Worm (Caenorhabditis elegans) whole organism, late embryonic: Measurements from ENCODE around the gene K06A9.2.

Experiments
- C38D4.7 ChIP-seq: fragments of 200-800 bp; sonication (Bioruptor generic); optimal IDR thresholded peaks from 2 replicates; lab custom pipeline; 2018; ENCODE audit warnings: mild to moderate bottlenecking, missing genetic modification characterization, moderate library complexity, missing compliant biosample characterization
- F13H6.1 ChIP-seq: sonication (generic microtip); optimal IDR thresholded peaks from 2 replicates; lab custom pipeline; 2016; ENCODE audit warnings: missing genetic modification characterization, missing compliant biosample characterization
- K02D7.2 ChIP-seq: sonication (generic microtip); optimal IDR thresholded peaks from 2 replicates; lab custom pipeline; 2017; ENCODE audit warnings: mild to moderate bottlenecking, missing genetic modification characterization, missing compliant biosample characterization
- K09A11.1 ChIP-seq: sonication (generic microtip); optimal IDR thresholded peaks from 2 replicates; lab custom pipeline; 2017; ENCODE audit warnings: antibody characterized with exemption, mild to moderate bottlenecking, missing genetic modification characterization, missing compliant biosample characterization; ENCODE audit not compliant: insufficient read depth
- Y22D7AL.16 ChIP-seq: sonication (generic microtip); optimal IDR thresholded peaks from 2 replicates; lab custom pipeline; 2016; ENCODE audit warnings: missing genetic modification characterization, missing compliant biosample characterization
- ama-1 ChIP-seq: fragments of 150-350 bp; optimal IDR thresholded peaks from 2 replicates; lab custom pipeline; 2014
- ceh-14 ChIP-seq: sonication (generic microtip); optimal IDR thresholded peaks from 2 replicates; lab custom pipeline; 2016; ENCODE audit warnings: missing genotype, missing genetic modification characterization, missing compliant biosample characterization
- ceh-18 ChIP-seq: sonication (generic microtip); optimal IDR thresholded peaks from 2 replicates; lab custom pipeline; 2016; ENCODE audit warnings: missing genetic modification characterization, missing compliant biosample characterization
- ceh-19 ChIP-seq: fragments of 200-800 bp; sonication (Bioruptor generic); optimal IDR thresholded peaks from 2 replicates; lab custom pipeline; 2018; ENCODE audit warnings: mild to moderate bottlenecking, missing genetic modification characterization, missing compliant biosample characterization
- ceh-24 ChIP-seq: sonication (generic microtip); optimal IDR thresholded peaks from 2 replicates; lab custom pipeline; 2016; ENCODE audit warnings: mild to moderate bottlenecking, missing genetic modification characterization, missing compliant biosample characterization
- ceh-30 ChIP-seq: fragments of 150-350 bp; optimal IDR thresholded peaks from 2 replicates; lab custom pipeline; 2014; ENCODE audit warnings: missing biosample characterization, missing genetic modification characterization
- ceh-45 ChIP-seq: fragments of 200-800 bp; sonication (Bioruptor generic); IDR thresholded peaks from 2 replicates; pipeline ENCODE4 v1.3.6; 2022; ENCODE audit warnings: missing genetic modification reagents, missing genetic modification characterization, missing compliant biosample characterization
- ceh-6 ChIP-seq: fragments of 200-800 bp; sonication (Bioruptor generic); optimal IDR thresholded peaks from 2 replicates; lab custom pipeline; 2018; ENCODE audit warnings: mild to moderate bottlenecking, missing genetic modification characterization, missing compliant biosample characterization
- che-1 ChIP-seq: sonication (generic microtip); optimal IDR thresholded peaks from 2 replicates; lab custom pipeline; 2016; ENCODE audit warnings: mild to moderate bottlenecking, missing genetic modification characterization, missing compliant biosample characterization
- dve-1 ChIP-seq: sonication (generic microtip); optimal IDR thresholded peaks from 2 replicates; lab custom pipeline; 2017; ENCODE audit warnings: antibody characterized with exemption, mild to moderate bottlenecking, missing genetic modification characterization, missing compliant biosample characterization
- elt-2 ChIP-seq: sonication (generic microtip); optimal IDR thresholded peaks from 2 replicates; lab custom pipeline; 2016; ENCODE audit warnings: missing genetic modification reagents, missing genetic modification characterization, missing compliant biosample characterization
- elt-4 ChIP-seq: sonication (generic microtip); optimal IDR thresholded peaks from 2 replicates; lab custom pipeline; 2016; ENCODE audit warnings: missing genetic modification characterization, missing compliant biosample characterization
- ets-4 ChIP-seq: sonication (generic microtip); optimal IDR thresholded peaks from 2 replicates; lab custom pipeline; 2016; ENCODE audit warnings: missing genetic modification characterization, missing compliant biosample characterization
- fax-1 ChIP-seq: sonication (generic microtip); optimal IDR thresholded peaks from 2 replicates; lab custom pipeline; 2016; ENCODE audit warnings: missing genotype, missing genetic modification characterization, missing compliant biosample characterization
- fkh-10 ChIP-seq: fragments of 150-350 bp; optimal IDR thresholded peaks from 2 replicates; lab custom pipeline; 2014; ENCODE audit warnings: missing biosample characterization, missing genetic modification reagents, missing genetic modification characterization
- fkh-6 ChIP-seq: sonication (generic microtip); optimal IDR thresholded peaks from 2 replicates; lab custom pipeline; 2016; ENCODE audit warnings: missing genetic modification characterization, missing compliant biosample characterization
- hlh-15 ChIP-seq: sonication (generic microtip); optimal IDR thresholded peaks from 2 replicates; lab custom pipeline; 2016; ENCODE audit warnings: missing genetic modification characterization, missing compliant biosample characterization
- hlh-30 ChIP-seq: sonication (generic microtip); optimal IDR thresholded peaks from 2 replicates; lab custom pipeline; 2017; ENCODE audit warnings: antibody characterized with exemption, missing genetic modification characterization, missing compliant biosample characterization; ENCODE audit not compliant: insufficient read depth
- hlh-8 ChIP-seq: sonication (generic microtip); optimal IDR thresholded peaks from 2 replicates; lab custom pipeline; 2016; ENCODE audit warnings: missing genotype, missing genetic modification characterization, missing compliant biosample characterization
- nhr-11 ChIP-seq: fragments of 150-350 bp; optimal IDR thresholded peaks from 2 replicates; lab custom pipeline; 2014; ENCODE audit warnings: missing biosample characterization, missing genetic modification characterization
- odd-2 ChIP-seq: sonication (generic microtip); optimal IDR thresholded peaks from 2 replicates; lab custom pipeline; 2017; ENCODE audit warnings: antibody characterized with exemption, mild to moderate bottlenecking, missing genetic modification characterization, missing compliant biosample characterization
- pax-1 ChIP-seq: fragments of 150-350 bp; optimal IDR thresholded peaks from 2 replicates; lab custom pipeline; 2014; ENCODE audit warnings: missing biosample characterization, missing genetic modification characterization
- pha-4 ChIP-seq: fragments of 150-350 bp; optimal IDR thresholded peaks from 2 replicates; lab custom pipeline; 2018; ENCODE audit warnings: missing biosample characterization, missing genetic modification reagents, missing genetic modification characterization
- pqm-1 ChIP-seq: sonication (generic microtip); optimal IDR thresholded peaks from 2 replicates; lab custom pipeline; 2016; ENCODE audit warnings: missing genetic modification characterization, missing compliant biosample characterization
- ref-2 ChIP-seq: sonication (generic microtip); optimal IDR thresholded peaks from 2 replicates; lab custom pipeline; 2016; ENCODE audit warnings: missing genetic modification characterization, missing compliant biosample characterization
- sox-4 ChIP-seq: sonication (generic microtip); optimal IDR thresholded peaks from 2 replicates; lab custom pipeline; 2017; ENCODE audit warnings: mild to moderate bottlenecking, missing genetic modification characterization, inconsistent platforms, missing compliant biosample characterization
- syd-9 ChIP-seq: sonication (generic microtip); optimal IDR thresholded peaks from 2 replicates; lab custom pipeline; 2016; ENCODE audit warnings: mild to moderate bottlenecking, missing genetic modification characterization, moderate library complexity, missing compliant biosample characterization
- tbx-7 ChIP-seq: sonication (generic microtip); optimal IDR thresholded peaks from 2 replicates; lab custom pipeline; 2016; ENCODE audit warnings: missing genotype, missing genetic modification characterization, missing compliant biosample characterization
- ttx-3 ChIP-seq: sonication (generic microtip); optimal IDR thresholded peaks from 2 replicates; lab custom pipeline; 2016; ENCODE audit warnings: missing genetic modification reagents, missing genetic modification characterization, missing compliant biosample characterization
- unc-42 ChIP-seq: sonication (generic microtip); optimal IDR thresholded peaks from 2 replicates; lab custom pipeline; 2016; ENCODE audit warnings: missing genotype, missing genetic modification characterization, missing compliant biosample characterization
- unc-55 ChIP-seq: sonication (generic microtip); optimal IDR thresholded peaks from 2 replicates; lab custom pipeline; 2017; ENCODE audit warnings: missing biosample characterization, missing genetic modification reagents, missing genetic modification characterization
- unc-86 ChIP-seq: sonication (generic microtip); optimal IDR thresholded peaks from 2 replicates; lab custom pipeline; 2016; ENCODE audit warnings: missing genetic modification characterization, missing compliant biosample characterization
- zip-5 ChIP-seq: sonication (generic microtip); optimal IDR thresholded peaks from 2 replicates; lab custom pipeline; 2016; ENCODE audit warnings: missing genetic modification characterization, missing compliant biosample characterization
- ztf-16 ChIP-seq: sonication (generic microtip); optimal IDR thresholded peaks from 2 replicates; lab custom pipeline; 2017; ENCODE audit warnings: missing genetic modification characterization, missing compliant biosample characterization

K06A9.2 gene

ce11 chrX:1536138-1536537 is at the start of gene K06A9.2:
Gene K06A9.2, plus strand, starts transcription at chrX:1536366.
- TF ChIP-seq ttx-3 (tag; lab: Kevin White, UChicago) (no peak), ceh-18 (tag; lab: Kevin White, UChicago) (peak; percentile 12), F13H6.1 (tag; lab: Kevin White, UChicago) (no peak)
- TF ChIP-seq, all 69 proteins: peak for 1

ce11 chrX:1487096-1487495 is 49.1 kb upstream of the K06A9.2 start:
- TF ChIP-seq ceh-19 (GFP tag; lab: Kevin White, UChicago) = no peak
- TF ChIP-seq ceh-30 (tag; lab: Kevin White, UChicago) = no peak
- no peak for TF ChIP-seq unc-55 (GFP tag; lab: Kevin White, UChicago)
- no peak for TF ChIP-seq elt-2
- no peak for TF ChIP-seq K09A11.1
- no peak for TF ChIP-seq nhr-11 (tag; lab: Kevin White, UChicago)
- TF ChIP-seq ceh-24 (tag; lab: Kevin White, UChicago) = no peak
- no peak for TF ChIP-seq ceh-45 (GFP tag; lab: Robert Waterston, UW)
- TF ChIP-seq tbx-7 = no peak
- no peak for TF ChIP-seq unc-42 (tag; lab: Kevin White, UChicago)
- no peak for TF ChIP-seq dve-1 (tag; lab: Kevin White, UChicago)

DNA sequence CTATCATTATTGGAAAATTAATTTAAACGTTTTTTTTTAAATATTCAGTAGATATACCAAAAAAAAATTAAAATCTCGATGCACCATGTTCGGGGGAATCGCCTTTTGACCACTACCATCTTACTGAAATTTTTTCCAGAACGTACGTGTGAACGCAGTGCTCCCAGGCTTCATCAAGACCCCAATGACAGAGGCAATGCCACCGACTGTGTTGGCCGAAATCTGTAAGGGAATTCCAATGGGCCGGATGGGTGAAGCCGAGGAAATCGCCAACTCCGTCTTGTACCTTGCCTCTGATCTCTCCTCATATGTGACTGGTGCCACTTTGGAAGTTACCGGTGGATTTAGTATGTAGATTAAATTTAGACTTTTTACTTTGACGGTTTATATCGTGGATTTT is 47.4 kb upstream of the K06A9.2 start:
- no peak for TF ChIP-seq fax-1 (tag; lab: Kevin White, UChicago)
- no peak for TF ChIP-seq ref-2

ce11 chrX:1489574-1489973 is 46.6 kb upstream of the K06A9.2 start:
- TF ChIP-seq F13H6.1 (tag; lab: Kevin White, UChicago) (no peak), fkh-10 (GFP tag; lab: Kevin White, UChicago) (no peak), hlh-8 (tag; lab: Kevin White, UChicago) (no peak), ttx-3 (tag; lab: Kevin White, UChicago) (no peak), ceh-45 (GFP tag; lab: Robert Waterston, UW) (no peak), hlh-15 (tag; lab: Kevin White, UChicago) (no peak), elt-4 (tag; lab: Kevin White, UChicago) (no peak), zip-5 (no peak), ama-1 (no peak), unc-86 (no peak), Y22D7AL.16 (tag; lab: Kevin White, UChicago) (no peak), ets-4 (tag; lab: Kevin White, UChicago) (no peak), odd-2 (no peak), che-1 (tag; lab: Kevin White, UChicago) (no peak)
- TF ChIP-seq, all 69 proteins: peak for 0

DNA sequence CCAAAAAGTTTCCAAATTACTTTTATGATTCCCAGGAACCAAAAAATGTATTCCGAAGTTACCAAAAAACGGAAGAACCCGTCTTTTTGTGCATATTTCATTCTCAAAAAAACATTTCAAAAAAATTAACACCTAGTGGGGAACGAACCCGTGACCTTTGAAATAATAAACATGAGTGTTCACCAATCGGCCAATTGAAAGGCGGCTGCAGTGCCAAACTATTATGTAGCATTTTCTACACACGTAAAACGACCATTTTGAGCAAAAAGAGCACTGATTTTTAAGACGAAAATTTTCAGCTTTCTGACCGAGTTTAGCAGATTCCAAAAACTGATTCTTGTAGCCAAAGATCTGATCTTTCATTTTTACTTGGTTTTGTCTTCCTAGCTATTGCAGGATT is 45.1 kb upstream of the K06A9.2 start:
- TF ChIP-seq hlh-30 (tag; lab: Kevin White, UChicago) (no peak), ceh-6 (GFP tag; lab: Kevin White, UChicago) (no peak), nhr-11 (tag; lab: Kevin White, UChicago) (no peak), pqm-1 (tag; lab: Kevin White, UChicago) (no peak), elt-2 (no peak), ceh-24 (tag; lab: Kevin White, UChicago) (no peak), pax-1 (tag; lab: Kevin White, UChicago) (no peak), syd-9 (tag; lab: Kevin White, UChicago) (no peak), ztf-16 (tag; lab: Kevin White, UChicago) (no peak), sox-4 (tag; lab: Kevin White, UChicago) (no peak), C38D4.7 (GFP tag; lab: Kevin White, UChicago) (no peak), fkh-6 (tag; lab: Kevin White, UChicago) (no peak), elt-4 (tag; lab: Kevin White, UChicago) (no peak), ceh-14 (no peak), fax-1 (tag; lab: Kevin White, UChicago) (no peak), pha-4 (tag; lab: Kevin White, UChicago) (no peak), ama-1 (no peak), K02D7.2 (tag; lab: Kevin White, UChicago) (no peak)
